Worm (Caenorhabditis elegans) whole organism, L3 larva: ENCODE measurements around the gene srj-45.

Experiments used
- aly-2 ChIP-seq: fragments of 150-350 bp; optimal IDR thresholded peaks from 2 replicates; lab custom pipeline; 2014; ENCODE audit warnings: missing biosample characterization, missing genetic modification characterization
- egl-27 ChIP-seq: sonication (generic microtip); optimal IDR thresholded peaks from 4 replicates; lab custom pipeline; 2017; ENCODE audit warnings: missing biosample characterization, missing genetic modification reagents, missing genetic modification characterization
- lsy-12 ChIP-seq: sonication (generic microtip); optimal IDR thresholded peaks from 2 replicates; lab custom pipeline; 2016; ENCODE audit warnings: mild to moderate bottlenecking, missing genetic modification characterization, missing compliant biosample characterization
- nfya-1 ChIP-seq: sonication (generic microtip); optimal IDR thresholded peaks from 2 replicates; lab custom pipeline; 2017; ENCODE audit warnings: missing genetic modification characterization, mild to moderate bottlenecking, missing compliant biosample characterization, antibody characterized with exemption, moderate library complexity; ENCODE audit not compliant: insufficient read depth
- nhr-28 ChIP-seq: fragments of 150-350 bp; optimal IDR thresholded peaks from 2 replicates; lab custom pipeline; 2014; ENCODE audit warnings: missing biosample characterization, missing genetic modification characterization
- nhr-67 ChIP-seq: fragments of 150-350 bp; optimal IDR thresholded peaks from 2 replicates; lab custom pipeline; 2014; ENCODE audit warnings: missing biosample characterization, missing genetic modification characterization
- nhr-76 ChIP-seq: fragments of 150-350 bp; sonication (generic microtip); optimal IDR thresholded peaks from 5 replicates; lab custom pipeline; 2014; ENCODE audit warnings: missing biosample characterization, missing genetic modification characterization

DNA sequence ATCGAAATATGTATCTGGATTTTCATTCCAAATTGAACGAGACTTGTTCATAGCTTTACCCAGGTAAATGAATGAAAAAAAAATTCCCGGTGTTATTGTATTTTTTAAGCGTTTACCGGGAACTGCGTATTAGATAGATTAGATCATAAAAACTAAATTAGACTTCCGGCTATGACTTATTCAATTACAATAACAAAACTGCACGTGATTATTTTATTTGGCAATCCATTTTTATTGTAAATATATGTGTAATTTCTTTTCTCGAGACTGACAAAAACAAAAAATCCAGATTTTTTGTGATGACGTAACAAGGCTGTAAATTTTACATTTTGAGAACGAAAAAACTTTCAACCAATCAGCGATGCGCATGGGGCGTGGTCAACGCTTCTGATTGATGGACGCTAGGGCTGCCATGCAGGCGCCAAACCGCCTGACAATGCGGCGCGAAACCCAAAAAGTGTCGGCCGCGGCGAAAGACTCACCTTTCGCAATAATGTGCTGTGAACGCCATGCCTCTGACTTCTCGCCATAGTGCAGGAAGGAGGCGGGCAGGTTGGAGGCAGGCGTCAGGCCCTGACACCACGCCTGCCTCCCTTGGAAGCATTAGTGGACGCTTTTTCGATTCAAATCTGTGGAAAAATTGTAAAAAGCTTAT lies 14.7 kb downstream of the srj-45 start, which contains the start of gene srh-36:
- TF ChIP-seq nhr-67 (tag; lab: Kevin White, UChicago) (no peak), nfya-1 (peak; percentile 46), lsy-12 (tag; lab: Kevin White, UChicago) (no peak), nhr-76 (tag; lab: Kevin White, UChicago) (no peak), egl-27 (no peak), nhr-28 (tag; lab: Kevin White, UChicago) (no peak), aly-2 (no peak)
